Fruit fly (Drosophila melanogaster) whole organism, adult: ENCODE data around the gene CG43088.
A peak's percentile ranks its signal among the peaks of the same experiment; 100 is the strongest.

ENCODE experiments used
- CG14711 ChIP-seq: fragments of 200-800 bp; sonication (Bioruptor generic); optimal IDR thresholded peaks from 2 replicates; lab custom pipeline; 2018; ENCODE audit warnings: missing biosample characterization, mild to moderate bottlenecking, missing genetic modification characterization, moderate library complexity
- CG5204 ChIP-seq: fragments of 200-800 bp; sonication (Bioruptor generic); optimal IDR thresholded peaks from 2 replicates; lab custom pipeline; 2016; ENCODE audit warnings: missing biosample characterization, missing genetic modification characterization
- CG7045 ChIP-seq: fragments of 200-800 bp; sonication (Bioruptor generic); optimal IDR thresholded peaks from 2 replicates; lab custom pipeline; 2017; ENCODE audit warnings: missing biosample characterization, mild to moderate bottlenecking, missing genetic modification characterization
- Mnt ChIP-seq: fragments of 200-800 bp; sonication (Bioruptor generic); optimal IDR thresholded peaks from 2 replicates; lab custom pipeline; 2016; ENCODE audit warnings: missing biosample characterization, mild to moderate bottlenecking, missing genetic modification characterization
- cic ChIP-seq: fragments of 200-800 bp; sonication (Bioruptor generic); optimal IDR thresholded peaks from 2 replicates; lab custom pipeline; 2017; ENCODE audit warnings: missing biosample characterization, mild to moderate bottlenecking, missing genetic modification characterization, moderate library complexity
- kay ChIP-seq: fragments of 200-800 bp; sonication (Bioruptor generic); peaks from one replicate; lab custom pipeline; 2016; ENCODE audit warnings: missing biosample characterization, missing genetic modification characterization, borderline replicate concordance
- pad ChIP-seq: fragments of 200-800 bp; sonication (Bioruptor generic); optimal IDR thresholded peaks from 3 replicates; lab custom pipeline; 2017; ENCODE audit warnings: missing biosample characterization, missing genetic modification characterization, mild to moderate bottlenecking, moderate library complexity, missing genetic modification reagents

- TF ChIP-seq pad (GFP tag; lab: Kevin White, UChicago) (peak; percentile 41), cic (GFP tag; lab: Kevin White, UChicago) (no peak), CG7045 (GFP tag; lab: Kevin White, UChicago) (peak; percentile 59), CG5204 (GFP tag; lab: Kevin White, UChicago) (peak; percentile 16), kay (no peak), CG14711 (tag; lab: Kevin White, UChicago) (peak; percentile 80), Mnt (GFP tag; lab: Kevin White, UChicago) (peak; percentile 34)
These were observed 23.0 kb upstream of the CG43088 start, which contains the start of gene CG5321 for dm6 chrX:14679189-14679588.
